Fruit fly (Drosophila melanogaster) whole organism, pupa: ENCODE data around the gene veli.

ENCODE experiments used
- CG14655 ChIP-seq: fragments of 200-800 bp; sonication (Bioruptor generic); optimal IDR thresholded peaks from 3 replicates; lab custom pipeline; 2017; ENCODE audit warnings: mild to moderate bottlenecking, missing biosample characterization, missing genetic modification reagents, missing genetic modification characterization
- CG8301 ChIP-seq: fragments of 200-800 bp; sonication (Bioruptor generic); optimal IDR thresholded peaks from 2 replicates; lab custom pipeline; 2018; ENCODE audit warnings: missing biosample characterization, mild to moderate bottlenecking, missing genetic modification characterization
- Ets98B ChIP-seq: fragments of 200-800 bp; sonication (Bioruptor generic); IDR thresholded peaks from 2 replicates; pipeline ENCODE4 v1.3.6; 2022; ENCODE audit warnings: missing biosample characterization, missing genetic modification characterization
- Pif1A ChIP-seq: fragments of 200-800 bp; sonication (Bioruptor generic); optimal IDR thresholded peaks from 3 replicates; lab custom pipeline; 2016; ENCODE audit warnings: missing biosample characterization, missing genetic modification characterization

DNA sequence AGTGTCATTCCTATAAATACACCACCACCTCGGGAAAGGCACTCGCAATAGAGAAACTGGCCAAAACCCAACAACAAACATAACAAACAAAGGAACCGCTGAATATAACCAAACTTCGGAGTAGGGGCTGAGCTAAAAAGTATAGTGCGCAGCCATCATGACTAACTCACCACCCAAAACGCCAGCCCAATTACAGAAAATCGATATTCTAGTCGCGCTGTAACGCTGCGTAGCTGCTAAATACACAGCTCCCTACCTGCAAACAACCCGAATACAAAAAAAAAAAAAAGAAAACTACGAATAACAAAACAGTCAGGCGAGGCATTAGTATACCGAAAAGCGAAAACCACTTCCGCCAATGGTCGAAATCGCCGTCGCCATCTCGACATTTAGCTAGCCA, 14.7 kb downstream of the veli start:
- no peak for TF ChIP-seq CG14655 (GFP tag; lab: Kevin White, UChicago)
- no peak for TF ChIP-seq Pif1A (GFP tag; lab: Kevin White, UChicago)
- TF ChIP-seq CG8301 = no peak
- TF ChIP-seq Ets98B (GFP tag; lab: Robert Waterston, UW) = no peak
